Fruit fly (Drosophila melanogaster): Measurements from ENCODE around the gene CG43679.

DNA sequence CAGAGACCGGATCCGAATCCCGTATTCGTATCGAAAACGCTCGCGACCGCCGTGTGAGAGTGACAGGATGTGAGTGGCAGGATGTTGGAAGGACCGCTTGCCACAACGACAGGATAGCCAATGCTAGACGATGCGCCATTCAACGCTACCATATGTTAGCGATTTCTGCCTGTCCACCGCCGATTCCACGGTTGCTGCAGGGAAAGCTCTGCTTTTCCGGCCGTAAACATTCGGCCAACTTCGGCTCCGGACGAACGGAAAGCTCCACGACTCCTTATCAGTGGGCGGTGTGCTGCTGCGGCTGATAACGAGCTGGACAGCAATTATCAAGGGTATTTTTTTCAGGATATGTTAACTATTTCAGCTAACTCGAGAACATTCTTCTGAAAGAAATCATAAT is 13.7 kb upstream of the CG43679 start, which contains the start of gene Sytbeta:
- TF ChIP-seq CG8478 (optimal IDR thresholded peaks at IDR 0.05) = no peak
- TF ChIP-seq psq (optimal IDR thresholded peaks at IDR 0.05) = no peak
- TF ChIP-seq EcR (GFP tag; optimal IDR thresholded peaks at IDR 0.05) = no peak
- no peak for TF ChIP-seq Dll (optimal IDR thresholded peaks at IDR 0.05)
- no peak for TF ChIP-seq pan (optimal IDR thresholded peaks at IDR 0.05)
